Fruit fly (Drosophila melanogaster) whole organism, embryonic: Measurements from ENCODE around the gene CG32295.

Experiments
- Bgb ChIP-seq: fragments of 200-800 bp; sonication (Bioruptor generic); IDR thresholded peaks from 2 replicates; pipeline ENCODE4 v1.3.6; 2022; ENCODE audit warnings: missing biosample characterization, missing genetic modification characterization; ENCODE audit not compliant: partially characterized antibody
- CG10462 ChIP-seq: fragments of 200-800 bp; sonication (Bioruptor generic); optimal IDR thresholded peaks from 2 replicates; lab custom pipeline; 2016; ENCODE audit warnings: missing biosample characterization, missing genetic modification characterization
- CG10543 ChIP-seq: fragments of 200-800 bp; sonication (Bioruptor generic); optimal IDR thresholded peaks from 3 replicates; lab custom pipeline; 2017; ENCODE audit warnings: missing biosample characterization, mild to moderate bottlenecking, missing genetic modification characterization, moderate library complexity
- CG11456 ChIP-seq: fragments of 200-800 bp; sonication (Bioruptor generic); IDR thresholded peaks from 3 replicates; pipeline ENCODE4 v1.3.6; 2022; ENCODE audit warnings: missing biosample characterization, missing genetic modification characterization
- CG11695 ChIP-seq: fragments of 200-800 bp; sonication (Bioruptor generic); IDR thresholded peaks from 3 replicates; pipeline ENCODE4 v1.3.6; 2022; ENCODE audit warnings: missing biosample characterization, missing genetic modification characterization
- CG11696 ChIP-seq: fragments of 200-800 bp; sonication (Bioruptor generic); IDR thresholded peaks from 2 replicates; pipeline ENCODE4 v1.3.6; 2022; ENCODE audit warnings: missing biosample characterization, missing genetic modification characterization
- CG12744 ChIP-seq: fragments of 200-800 bp; sonication (Bioruptor generic); optimal IDR thresholded peaks from 2 replicates; lab custom pipeline; 2016; ENCODE audit warnings: missing biosample characterization, missing genetic modification characterization
- CG13287 ChIP-seq: fragments of 200-800 bp; sonication (Bioruptor generic); IDR thresholded peaks from 2 replicates; pipeline ENCODE4 v1.3.6; 2022; ENCODE audit warnings: missing biosample characterization, missing genetic modification characterization; ENCODE audit not compliant: partially characterized antibody
- CG14965 ChIP-seq: fragments of 200-800 bp; sonication (Bioruptor generic); optimal IDR thresholded peaks from 2 replicates; lab custom pipeline; 2016; ENCODE audit warnings: missing biosample characterization, missing genetic modification characterization, borderline replicate concordance
- CG15479 ChIP-seq: fragments of 200-800 bp; sonication (Bioruptor generic); optimal IDR thresholded peaks from 3 replicates; lab custom pipeline; 2019; ENCODE audit warnings: missing biosample characterization, mild to moderate bottlenecking, missing genetic modification characterization, moderate library complexity
- CG15514 ChIP-seq: fragments of 200-800 bp; sonication (Bioruptor generic); optimal IDR thresholded peaks from 3 replicates; lab custom pipeline; 2017; ENCODE audit warnings: missing biosample characterization, missing genetic modification characterization, mild to moderate bottlenecking, moderate library complexity, missing genetic modification reagents
- CG15601 ChIP-seq: fragments of 200-800 bp; sonication (Bioruptor generic); optimal IDR thresholded peaks from 3 replicates; lab custom pipeline; 2019; ENCODE audit warnings: missing biosample characterization, mild to moderate bottlenecking, missing genetic modification characterization, moderate library complexity
- CG17385 ChIP-seq: fragments of 200-800 bp; sonication (Bioruptor generic); optimal IDR thresholded peaks from 3 replicates; lab custom pipeline; 2018; ENCODE audit warnings: missing biosample characterization, mild to moderate bottlenecking, missing genetic modification characterization
- CG17829 ChIP-seq: fragments of 200-800 bp; optimal IDR thresholded peaks from 2 replicates; lab custom pipeline; 2019; ENCODE audit warnings: missing biosample characterization, mild to moderate bottlenecking, missing genetic modification characterization, moderate library complexity
- CG32532 ChIP-seq: fragments of 200-800 bp; sonication (Bioruptor generic); IDR thresholded peaks from 2 replicates; pipeline ENCODE4 v1.3.6; 2022; ENCODE audit warnings: missing biosample characterization, missing genetic modification characterization
- CG4360 ChIP-seq: fragments of 200-800 bp; sonication (Bioruptor generic); IDR thresholded peaks from 2 replicates; pipeline ENCODE4 v1.3.6; 2022; ENCODE audit warnings: missing biosample characterization, missing genetic modification characterization
- CG43689 ChIP-seq: fragments of 200-800 bp; sonication (Bioruptor generic); IDR thresholded peaks from 2 replicates; pipeline ENCODE4 v1.3.6; 2022; ENCODE audit warnings: missing biosample characterization, missing genetic modification characterization
- CG4820 ChIP-seq: fragments of 200-800 bp; sonication (Bioruptor generic); optimal IDR thresholded peaks from 3 replicates; lab custom pipeline; 2016; ENCODE audit warnings: missing biosample characterization, missing genetic modification characterization
- CG6689 ChIP-seq: fragments of 200-800 bp; sonication (Bioruptor generic); IDR thresholded peaks from 2 replicates; pipeline ENCODE4 v1.3.6; 2022; ENCODE audit warnings: missing biosample characterization, missing genetic modification characterization
- CG6854 ChIP-seq: fragments of 200-800 bp; sonication (Bioruptor generic); optimal IDR thresholded peaks from 3 replicates; lab custom pipeline; 2017; ENCODE audit warnings: missing biosample characterization, mild to moderate bottlenecking, missing genetic modification characterization
- CoRest ChIP-seq: fragments of 200-800 bp; sonication (Bioruptor generic); optimal IDR thresholded peaks from 3 replicates; lab custom pipeline; 2018; ENCODE audit warnings: missing biosample characterization, mild to moderate bottlenecking, missing genetic modification characterization, moderate library complexity
- Dbx ChIP-seq: fragments of 200-800 bp; sonication (Bioruptor generic); IDR thresholded peaks from 3 replicates; pipeline ENCODE4 v1.3.6; 2022; ENCODE audit warnings: missing biosample characterization, missing genetic modification characterization
- Deaf1 ChIP-seq: fragments of 200-800 bp; optimal IDR thresholded peaks from 3 replicates; lab custom pipeline; 2019; ENCODE audit warnings: missing biosample characterization, mild to moderate bottlenecking, missing genetic modification characterization, moderate library complexity
- Dp ChIP-seq: fragments of 200-800 bp; sonication (Bioruptor generic); optimal IDR thresholded peaks from 2 replicates; lab custom pipeline; 2018; ENCODE audit warnings: missing biosample characterization, mild to moderate bottlenecking, missing genetic modification characterization, moderate library complexity
- Drgx ChIP-seq: fragments of 200-800 bp; sonication (Bioruptor generic); IDR thresholded peaks from 2 replicates; pipeline ENCODE4 v1.3.6; 2022; ENCODE audit warnings: missing biosample characterization, missing genetic modification characterization
- Ets65A ChIP-seq: fragments of 200-800 bp; sonication (Bioruptor generic); peaks from one replicate; lab custom pipeline; 2016; ENCODE audit warnings: missing biosample characterization, missing genetic modification characterization
- HLH4C ChIP-seq: fragments of 200-800 bp; sonication (Bioruptor generic); IDR thresholded peaks from 3 replicates; pipeline ENCODE4 v1.3.6; 2022; ENCODE audit warnings: missing biosample characterization, missing genetic modification characterization; ENCODE audit not compliant: partially characterized antibody
- Hr78 ChIP-seq, 2 experiments: fragments of 200-800 bp in 1 of 2; fragments of >200 bp in 1 of 2; sonication (Bioruptor generic) in 1 of 2; optimal IDR thresholded peaks; 2 replicates each; lab custom pipeline; 2017 to 2019; ENCODE audit warnings: missing biosample characterization in 2 of 2, missing genetic modification characterization in 2 of 2, mild to moderate bottlenecking in 1 of 2, moderate library complexity in 1 of 2
- Lhr ChIP-seq: fragments of 200-800 bp; sonication (Bioruptor generic); optimal IDR thresholded peaks from 3 replicates; lab custom pipeline; 2017; ENCODE audit warnings: mild to moderate bottlenecking, missing biosample characterization, missing genetic modification reagents, missing genetic modification characterization
- NFAT ChIP-seq: fragments of 200-800 bp; sonication (Bioruptor generic); IDR thresholded peaks from 2 replicates; pipeline ENCODE4 v1.3.6; 2022; ENCODE audit warnings: missing biosample characterization, missing genetic modification characterization
- Optix ChIP-seq: fragments of 200-800 bp; sonication (Bioruptor generic); IDR thresholded peaks from 3 replicates; pipeline ENCODE4 v1.3.6; 2022; ENCODE audit warnings: missing biosample characterization, missing genetic modification characterization
- Ptx1 ChIP-seq: fragments of 200-800 bp; sonication (Bioruptor generic); IDR thresholded peaks from 2 replicates; pipeline ENCODE4 v1.3.6; 2022; ENCODE audit warnings: missing biosample characterization, missing genetic modification characterization
- Trl ChIP-seq, 3 experiments: fragments of >200 bp in 2 of 3; fragments of 200-800 bp in 1 of 3; sonication (Bioruptor generic) in 1 of 3; optimal IDR thresholded peaks; 2 replicates in 1 of 3; 3 replicates in 2 of 3; lab custom pipeline; 2016 to 2017; ENCODE audit warnings: missing biosample characterization in 1 of 3, missing genetic modification characterization in 1 of 3
- amos ChIP-seq: fragments of 200-800 bp; sonication (Bioruptor generic); IDR thresholded peaks from 2 replicates; pipeline ENCODE4 v1.3.6; 2022; ENCODE audit warnings: missing biosample characterization, missing genetic modification characterization; ENCODE audit not compliant: partially characterized antibody
- bsh ChIP-seq, 2 experiments: fragments of 200-800 bp; sonication (Bioruptor generic); optimal IDR thresholded peaks; 2 replicates each; lab custom pipeline; 2017 to 2018; ENCODE audit warnings: mild to moderate bottlenecking in 2 of 2, missing biosample characterization in 2 of 2, missing genetic modification characterization in 2 of 2, moderate library complexity in 1 of 2
- cato ChIP-seq: fragments of 200-800 bp; sonication (Bioruptor generic); optimal IDR thresholded peaks from 2 replicates; lab custom pipeline; 2016; ENCODE audit warnings: missing biosample characterization, missing genetic modification characterization, borderline replicate concordance
- chinmo ChIP-seq: fragments of 200-800 bp; sonication (Bioruptor generic); IDR thresholded peaks from 4 replicates; pipeline ENCODE4 v1.3.6; 2022; ENCODE audit warnings: missing biosample characterization, missing genetic modification characterization; ENCODE audit not compliant: partially characterized antibody
- fd64A ChIP-seq: fragments of 200-800 bp; sonication (Bioruptor generic); optimal IDR thresholded peaks from 3 replicates; lab custom pipeline; 2018; ENCODE audit warnings: missing biosample characterization, mild to moderate bottlenecking, missing genetic modification characterization
- fd96Cb ChIP-seq: fragments of 200-800 bp; sonication (Bioruptor generic); optimal IDR thresholded peaks from 2 replicates; lab custom pipeline; 2018; ENCODE audit warnings: missing biosample characterization, mild to moderate bottlenecking, missing genetic modification characterization, moderate library complexity
- fu2 ChIP-seq: fragments of 200-800 bp; sonication (Bioruptor generic); optimal IDR thresholded peaks from 2 replicates; lab custom pipeline; 2016; ENCODE audit warnings: missing biosample characterization, missing genetic modification characterization
- hb ChIP-seq: fragments of 200-800 bp; sonication (Bioruptor generic); IDR thresholded peaks from 3 replicates; pipeline ENCODE4 v1.3.6; 2022; ENCODE audit warnings: missing biosample characterization, missing genetic modification characterization; ENCODE audit not compliant: partially characterized antibody
- lab ChIP-seq: fragments of 200-800 bp; sonication (Bioruptor generic); optimal IDR thresholded peaks from 3 replicates; lab custom pipeline; 2017; ENCODE audit warnings: missing biosample characterization, missing genetic modification characterization, mild to moderate bottlenecking, moderate library complexity, missing genetic modification reagents
- nom ChIP-seq: fragments of 200-800 bp; sonication (Bioruptor generic); optimal IDR thresholded peaks from 2 replicates; lab custom pipeline; 2017; ENCODE audit warnings: missing biosample characterization, missing genetic modification characterization, mild to moderate bottlenecking, moderate library complexity, missing genetic modification reagents
- sr ChIP-seq: fragments of 200-800 bp; sonication (Bioruptor generic); IDR thresholded peaks from 3 replicates; pipeline ENCODE4 v1.3.6; 2022; ENCODE audit warnings: missing biosample characterization, missing genetic modification characterization
- unpg ChIP-seq: fragments of 200-800 bp; sonication (Bioruptor generic); optimal IDR thresholded peaks from 3 replicates; lab custom pipeline; 2018; ENCODE audit warnings: missing biosample characterization, mild to moderate bottlenecking, missing genetic modification characterization, moderate library complexity

CG32295 gene

DNA sequence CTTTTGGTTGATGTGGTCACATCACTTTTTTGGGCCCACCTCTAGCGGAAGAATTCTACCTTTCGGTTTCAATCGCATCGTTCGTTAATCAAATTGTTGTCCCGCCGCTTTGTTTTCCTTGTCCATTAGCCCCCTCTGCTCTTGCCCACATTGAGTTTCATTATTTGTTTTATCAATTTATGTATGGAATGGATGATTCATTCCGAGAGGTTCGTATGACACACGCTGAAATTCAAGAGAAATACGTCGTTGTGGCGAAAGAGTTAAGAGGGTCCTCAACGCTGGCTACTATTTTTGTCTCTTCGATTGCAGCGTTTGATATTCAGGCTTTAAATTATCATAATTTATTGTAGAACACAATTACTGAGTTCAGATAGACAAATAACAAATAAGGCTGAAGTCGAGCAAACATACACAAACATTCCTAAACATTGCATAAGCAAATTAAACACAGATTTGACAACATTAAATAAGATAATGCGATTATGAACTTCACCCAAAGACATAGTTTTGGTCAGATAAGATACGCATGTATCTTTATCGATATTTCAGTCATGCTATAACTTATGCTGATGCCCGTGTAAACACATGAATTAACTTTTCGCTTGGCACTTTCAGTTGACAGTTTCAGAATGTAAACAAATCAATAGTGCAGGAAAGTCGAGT is 33.1 kb downstream of the CG32295 start (continued):
- peak; percentile 28 for TF ChIP-seq CG15601 (tag; lab: Kevin White, UChicago)
- TF ChIP-seq NFAT: peak; percentile 35; the same call in 1 of the 2 replicates
- no peak for TF ChIP-seq hb (GFP tag; lab: Robert Waterston, UW)
- peak; percentile 12 for TF ChIP-seq fd64A
- TF ChIP-seq CG4820: no peak

DNA sequence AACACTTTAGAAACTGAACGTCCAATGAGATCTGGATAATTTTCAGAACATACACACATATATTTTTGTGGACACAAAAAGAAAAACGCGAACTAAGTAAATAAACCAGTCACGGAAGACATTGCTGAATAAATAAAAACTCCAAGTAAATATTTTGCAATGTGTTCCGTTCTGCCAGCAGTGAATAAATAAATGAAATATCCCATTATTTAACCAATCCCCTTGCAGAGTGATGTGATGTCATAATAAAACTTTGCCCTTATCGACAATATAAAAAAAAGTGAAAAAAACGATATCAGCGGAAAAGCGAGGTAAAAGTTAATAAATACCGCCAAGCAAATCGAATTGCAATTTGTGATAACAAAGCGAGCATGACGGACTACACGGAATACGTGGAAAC is 36.0 kb downstream of the CG32295 start:
- TF ChIP-seq CG10462 (GFP tag; lab: Kevin White, UChicago): no peak
- TF ChIP-seq CG6689: no peak
- no peak for TF ChIP-seq fd64A
- no peak for TF ChIP-seq CoRest (tag; lab: Kevin White, UChicago)
- TF ChIP-seq CG11695 (GFP tag; lab: Robert Waterston, UW): no peak
- peak; percentile 2 for TF ChIP-seq lab (GFP tag; lab: Kevin White, UChicago)
- no peak for TF ChIP-seq CG10543 (GFP tag; lab: Kevin White, UChicago)
- no peak for TF ChIP-seq Dp (GFP tag; lab: Kevin White, UChicago)
- no peak for TF ChIP-seq fu2
- TF ChIP-seq Ptx1 (GFP tag; lab: Robert Waterston, UW): no peak
- no peak for TF ChIP-seq amos (GFP tag; lab: Robert Waterston, UW)
- TF ChIP-seq nom: peak; percentile 63
- no peak for TF ChIP-seq Lhr
- TF ChIP-seq Deaf1 (tag; lab: Kevin White, UChicago): no peak
- TF ChIP-seq CG12744: no peak
- no peak for TF ChIP-seq CG17385 (GFP tag; lab: Kevin White, UChicago)
- TF ChIP-seq CG11696: no peak
- TF ChIP-seq Optix (GFP tag; lab: Robert Waterston, UW): no peak
- TF ChIP-seq unpg (GFP tag; lab: Kevin White, UChicago): no peak
- peak; percentile 9 for TF ChIP-seq CG15514 (GFP tag; lab: Kevin White, UChicago)
- TF ChIP-seq CG43689 (GFP tag; lab: Robert Waterston, UW): no peak

DNA sequence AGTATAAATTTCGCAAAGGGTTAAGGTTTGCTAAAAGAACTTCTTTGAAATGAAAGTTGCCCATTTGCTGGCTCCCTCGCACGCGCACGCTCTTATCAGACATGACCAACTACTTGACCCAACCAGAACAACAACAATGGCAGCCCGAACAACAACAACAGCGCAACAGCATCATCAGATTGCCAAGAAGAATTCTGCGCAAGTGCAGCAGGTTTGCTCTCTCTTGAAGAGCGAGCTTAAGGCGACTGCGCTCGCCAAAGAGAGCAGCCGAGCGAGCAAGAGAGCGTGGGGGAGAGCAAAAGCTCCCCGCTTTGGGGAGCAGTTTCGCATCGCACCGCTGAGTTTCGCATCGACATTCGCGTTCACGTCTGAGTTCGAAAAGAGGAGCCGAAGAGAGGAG is 36.9 kb downstream of the CG32295 start:
- TF ChIP-seq CG32532 (GFP tag; lab: Robert Waterston, UW): peak; percentile 40; the same call in 1 of the 2 replicates
- TF ChIP-seq Drgx: peak; percentile 55
- TF ChIP-seq CG4360 (GFP tag; lab: Robert Waterston, UW): peak; percentile 59; the same call in 1 of the 2 replicates
- 0 out of 2 replicates have a peak, but pooled peaks have one; percentile 6 for TF ChIP-seq Bgb (GFP tag; lab: Robert Waterston, UW)
- TF ChIP-seq chinmo: peak; percentile 80; the same call in 1 of the 4 replicates
- TF ChIP-seq cato (GFP tag; lab: Kevin White, UChicago): no peak
- TF ChIP-seq HLH4C (GFP tag; lab: Robert Waterston, UW): no peak
- TF ChIP-seq CG14965 (GFP tag; lab: Kevin White, UChicago): no peak
- peak; percentile 20; the same call in 1 of the 2 replicates for TF ChIP-seq CG13287 (GFP tag; lab: Robert Waterston, UW)
- TF ChIP-seq Hr78 (GFP tag; optimal IDR thresholded peaks at IDR 0.05; lab: Kevin White, UChicago): peak in 1 of 2 experiments; percentile 39
- 0 out of 2 replicates have a peak, but pooled peaks have one; percentile 5 for TF ChIP-seq CG11696
- peak in 1 of 2 experiments; percentile 21 for TF ChIP-seq bsh (GFP tag; optimal IDR thresholded peaks at IDR 0.05; lab: Kevin White, UChicago)
- TF ChIP-seq Trl (optimal IDR thresholded peaks at IDR 0.05; lab: Kevin White, UChicago): peak; percentile 64 to 87
- no peak for TF ChIP-seq Trl (GFP tag; optimal IDR thresholded peaks at IDR 0.05; lab: Kevin White, UChicago)
- 0 out of 3 replicates have a peak, but pooled peaks have one; percentile 23 for TF ChIP-seq CG11456
- TF ChIP-seq Dbx (GFP tag; lab: Robert Waterston, UW): peak; percentile 34; the same call in 2 of the 3 replicates
- peak; percentile 76 for TF ChIP-seq nom
- no peak for TF ChIP-seq CG17829 (tag; lab: Kevin White, UChicago)
- peak; percentile 53 for TF ChIP-seq CG15479 (GFP tag; lab: Kevin White, UChicago)
- peak; percentile 79 for TF ChIP-seq Ets65A (GFP tag; lab: Kevin White, UChicago)
- TF ChIP-seq CG6854 (GFP tag; lab: Kevin White, UChicago): no peak
- TF ChIP-seq fd96Cb (tag; lab: Kevin White, UChicago): no peak
- TF ChIP-seq Deaf1 (tag; lab: Kevin White, UChicago): peak; percentile 54
- TF ChIP-seq sr (GFP tag; lab: Robert Waterston, UW): no peak; the same call in 2 of the 3 replicates
